Fruit fly (Drosophila melanogaster): ENCODE data around the gene CG8578.
A peak's percentile ranks its signal among the peaks of the same experiment; 100 is the strongest.

Gene CG8578

DNA sequence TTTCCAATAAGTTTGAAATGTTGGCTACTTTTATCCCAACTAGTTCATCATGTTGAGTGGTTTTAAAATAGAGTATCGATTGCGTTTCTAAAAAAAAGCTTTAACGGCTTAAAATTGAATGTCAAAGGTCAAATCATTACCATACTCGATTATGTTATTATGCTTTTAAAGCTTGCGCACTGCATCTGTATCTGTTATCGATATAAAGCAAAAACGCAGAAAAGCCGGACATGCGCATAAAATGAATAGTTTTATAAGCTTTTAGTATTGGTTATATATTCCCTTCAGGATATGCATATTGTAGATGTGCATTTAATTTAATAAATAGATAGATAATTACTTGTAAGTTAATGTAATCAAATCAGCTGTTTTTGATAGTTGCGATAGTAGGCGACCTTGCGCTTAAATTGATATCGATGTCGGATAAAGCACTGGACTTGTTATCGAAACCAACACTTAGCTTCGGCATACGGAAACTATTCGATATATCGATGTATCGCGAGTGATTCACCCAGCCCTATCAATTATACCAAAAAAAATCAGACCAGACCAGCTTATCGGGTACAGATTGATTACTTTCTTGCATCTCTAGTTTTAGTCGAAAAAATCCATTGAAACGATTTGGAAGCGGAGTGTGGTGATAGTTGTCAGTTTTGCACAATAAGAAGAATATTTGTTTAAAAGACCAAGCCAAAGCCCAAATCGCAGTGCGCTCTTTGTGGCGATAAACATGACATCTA is 47.5 kb downstream of the CG8578 start, which contains the start of gene shi (continued):
- TF ChIP-seq CG34224 (GFP tag; IDR thresholded peaks at IDR 0.05; ENCODE audit: partially characterized antibody) (peak; percentile 98), Gsc (GFP tag; IDR thresholded peaks at IDR 0.05) (no peak), ERR (GFP tag; optimal IDR thresholded peaks at IDR 0.05) (no peak), CG17361 (GFP tag; IDR thresholded peaks at IDR 0.05) (peak; percentile 26; the same call in 1 of the 3 replicates), CG14050 (GFP tag; IDR thresholded peaks at IDR 0.05) (no peak), CG30403 (GFP tag; optimal IDR thresholded peaks at IDR 0.05) (no peak), CG11093 (GFP tag; IDR thresholded peaks at IDR 0.05) (no peak), CG17328 (GFP tag; IDR thresholded peaks at IDR 0.05) (0 out of 2 replicates have a peak, but pooled peaks have one; percentile 14), CHES-1-like (GFP tag; optimal IDR thresholded peaks at IDR 0.05) (peak; percentile 44), pfk (GFP tag; optimal IDR thresholded peaks at IDR 0.05) (peak; percentile 67), CG14710 (tag; optimal IDR thresholded peaks at IDR 0.05) (peak; percentile 60), slbo (GFP tag; IDR thresholded peaks at IDR 0.05) (peak; percentile 29; the same call in 1 of the 2 replicates), ci (GFP tag; IDR thresholded peaks at IDR 0.05) (peak; percentile 58; the same call in 2 of the 3 replicates), abd-A (tag; optimal IDR thresholded peaks at IDR 0.05) (peak; percentile 83), NC2α (GFP tag; optimal IDR thresholded peaks at IDR 0.05) (no peak), Nf-YA (GFP tag; IDR thresholded peaks at IDR 0.05) (0 out of 2 replicates have a peak, but pooled peaks have one; percentile 18), CG34376 (GFP tag; optimal IDR thresholded peaks at IDR 0.05) (peak; percentile 80), CG1233 (GFP tag; optimal IDR thresholded peaks at IDR 0.05) (no peak), insv (GFP tag; optimal IDR thresholded peaks at IDR 0.05) (peak in 1 of 2 experiments; percentile 67), kni (GFP tag; optimal IDR thresholded peaks at IDR 0.05) (peak; percentile 19), CG8290 (GFP tag; optimal IDR thresholded peaks at IDR 0.05) (peak; percentile 48), CG8290 (tag; optimal IDR thresholded peaks at IDR 0.05) (peak in 1 of 2 experiments; percentile 75), CG11696 (GFP tag; IDR thresholded peaks at IDR 0.05) (no peak), vvl (GFP tag; IDR thresholded peaks at IDR 0.05) (peak; percentile 85; the same call in 1 of the 2 replicates), fd96Cb (tag; optimal IDR thresholded peaks at IDR 0.05) (no peak), CG7928 (GFP tag; optimal IDR thresholded peaks at IDR 0.05) (peak; percentile 83), ken (GFP tag; IDR thresholded peaks at IDR 0.05) (no peak), grn (GFP tag; optimal IDR thresholded peaks at IDR 0.05) (peak; percentile 52), CG8924 (tag; optimal IDR thresholded peaks at IDR 0.05) (peak; percentile 56), D19A (tag; optimal IDR thresholded peaks at IDR 0.05) (no peak), gsb-n (tag; optimal IDR thresholded peaks at IDR 0.05) (peak; percentile 15), CG13894 (tag; optimal IDR thresholded peaks at IDR 0.05) (peak; percentile 75), CG3995 (GFP tag; optimal IDR thresholded peaks at IDR 0.05) (peak; percentile 9), ind (GFP tag; optimal IDR thresholded peaks at IDR 0.05) (no peak), CG6854 (GFP tag; optimal IDR thresholded peaks at IDR 0.05) (no peak), gro (GFP tag; optimal IDR thresholded peaks at IDR 0.05) (peak; percentile 27), tna (GFP tag; IDR thresholded peaks at IDR 0.05; ENCODE audit: partially characterized antibody) (peak; percentile 98), CG42726 (GFP tag; IDR thresholded peaks at IDR 0.05; ENCODE audit: partially characterized antibody) (peak; percentile 98), CG1603 (tag; optimal IDR thresholded peaks at IDR 0.05) (peak; percentile 79), MESR4 (GFP tag; optimal IDR thresholded peaks at IDR 0.05) (peak; percentile 72), sr (GFP tag; IDR thresholded peaks at IDR 0.05) (no peak), gem (tag; optimal IDR thresholded peaks at IDR 0.05) (no peak), ham (GFP tag; IDR thresholded peaks at IDR 0.05) (no peak), chm (GFP tag; IDR thresholded peaks at IDR 0.05) (no peak), bcd (GFP tag; optimal IDR thresholded peaks at IDR 0.05) (peak; percentile 3), tgo (GFP tag; IDR thresholded peaks at IDR 0.05) (no peak), nerfin-1 (tag; optimal IDR thresholded peaks at IDR 0.05) (no peak), Bteb2 (GFP tag; optimal IDR thresholded peaks at IDR 0.05) (no peak), CG2712 (tag; optimal IDR thresholded peaks at IDR 0.05) (peak; percentile 46), sna (GFP tag; IDR thresholded peaks at IDR 0.05; ENCODE audit: partially characterized antibody) (peak; percentile 93)

Measured in whole organism, embryonic.